Fruit fly (Drosophila melanogaster): ENCODE data around the gene mbf1.
A peak's percentile ranks its signal among the peaks of the same experiment; 100 is the strongest.

The mbf1 gene

DNA sequence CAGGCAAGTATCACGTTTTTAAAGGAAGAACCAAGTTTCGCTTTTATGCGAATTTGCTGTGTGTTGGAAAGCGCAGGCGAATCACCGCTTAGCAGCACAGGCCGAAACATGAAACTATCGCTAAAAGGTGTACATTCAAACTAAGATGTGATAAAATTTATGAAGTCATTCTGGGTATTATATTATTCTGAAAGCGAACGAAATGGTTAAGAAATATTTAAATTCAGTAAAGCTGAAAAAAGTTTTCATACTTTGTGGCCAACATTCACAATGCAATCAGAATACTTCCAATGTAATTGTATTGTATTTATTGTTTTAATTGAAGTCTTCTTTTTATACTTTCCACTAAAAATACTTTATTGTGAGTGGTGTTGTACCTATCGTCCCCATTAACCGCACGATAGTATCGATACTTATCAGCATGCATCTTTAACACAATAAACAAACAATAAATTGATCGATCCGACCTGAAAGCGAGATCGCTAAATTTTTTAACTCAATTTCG lies 7.0 kb downstream of the mbf1 start, which contains the start of gene Smn (continued):
- TF ChIP-seq Dfd (GFP tag; optimal IDR thresholded peaks at IDR 0.05) (no peak), Neu2 (GFP tag; optimal IDR thresholded peaks at IDR 0.05; ENCODE audit: borderline replicate concordance) (peak; percentile 39), ro (GFP tag; IDR thresholded peaks at IDR 0.05) (no peak), Sry-β (GFP tag; optimal IDR thresholded peaks at IDR 0.05) (peak; percentile 3), br (optimal IDR thresholded peaks at IDR 0.05) (no peak), CG3163 (GFP tag; optimal IDR thresholded peaks at IDR 0.05) (no peak), pita (GFP tag; optimal IDR thresholded peaks at IDR 0.05) (no peak), E2f2 (GFP tag; IDR thresholded peaks at IDR 0.05) (peak; percentile 31; the same call in 1 of the 2 replicates), CG6175 (GFP tag; IDR thresholded peaks at IDR 0.05) (no peak), pum (GFP tag; optimal IDR thresholded peaks at IDR 0.05) (peak; percentile 43), btn (GFP tag; optimal IDR thresholded peaks at IDR 0.05) (no peak), BtbVII (GFP tag; optimal IDR thresholded peaks at IDR 0.05) (no peak), Taf1 (GFP tag; IDR thresholded peaks at IDR 0.05) (no peak), sqz (GFP tag; optimal IDR thresholded peaks at IDR 0.05) (no peak), CG13894 (tag; optimal IDR thresholded peaks at IDR 0.05) (peak; percentile 27), CG11696 (GFP tag; IDR thresholded peaks at IDR 0.05) (no peak), CG10959 (GFP tag; IDR thresholded peaks at IDR 0.05) (no peak), bsh (GFP tag; optimal IDR thresholded peaks at IDR 0.05) (peak in 1 of 2 experiments; percentile 30), CG31365 (tag; optimal IDR thresholded peaks at IDR 0.05) (no peak), CG14014 (GFP tag; IDR thresholded peaks at IDR 0.05) (no peak), CG10209 (GFP tag; optimal IDR thresholded peaks at IDR 0.05) (peak; percentile 24), CHES-1-like (GFP tag; optimal IDR thresholded peaks at IDR 0.05) (peak; percentile 78), CG18476 (GFP tag; optimal IDR thresholded peaks at IDR 0.05) (peak; percentile 18), emc (GFP tag; optimal IDR thresholded peaks at IDR 0.05) (no peak), Meics (GFP tag; optimal IDR thresholded peaks at IDR 0.05) (peak; percentile 52), HLH4C (GFP tag; IDR thresholded peaks at IDR 0.05; ENCODE audit: partially characterized antibody) (peak; percentile 81), CG2199 (GFP tag; IDR thresholded peaks at IDR 0.05) (no peak), CG18262 (tag; optimal IDR thresholded peaks at IDR 0.05) (peak; percentile 36), dpn (GFP tag; optimal IDR thresholded peaks at IDR 0.05) (peak; percentile 39 to 58), tin (GFP tag; optimal IDR thresholded peaks at IDR 0.05) (peak; percentile 44), YL-1 (GFP tag; optimal IDR thresholded peaks at IDR 0.05) (peak; percentile 17), CG9932 (GFP tag; IDR thresholded peaks at IDR 0.05) (peak; percentile 71), CG12391 (tag; optimal IDR thresholded peaks at IDR 0.05) (peak; percentile 61), TFAM (GFP tag; optimal IDR thresholded peaks at IDR 0.05) (no peak), klu (GFP tag; IDR thresholded peaks at IDR 0.05) (no peak), org-1 (GFP tag; optimal IDR thresholded peaks at IDR 0.05) (peak; percentile 1), knrl (GFP tag; IDR thresholded peaks at IDR 0.05; ENCODE audit: partially characterized antibody) (peak; percentile 86), CG2202 (tag; optimal IDR thresholded peaks at IDR 0.05) (no peak), Dll (GFP tag; IDR thresholded peaks at IDR 0.05; ENCODE audit: partially characterized antibody) (peak; percentile 91), sisA (GFP tag; IDR thresholded peaks at IDR 0.05) (0 out of 2 replicates have a peak, but pooled peaks have one; percentile 11), Fer2 (tag; optimal IDR thresholded peaks at IDR 0.05) (no peak), NC2α (GFP tag; optimal IDR thresholded peaks at IDR 0.05) (no peak), stwl (tag; optimal IDR thresholded peaks at IDR 0.05) (peak; percentile 69), CG11560 (tag; IDR thresholded peaks at IDR 0.05) (no peak), Xbp1 (GFP tag; optimal IDR thresholded peaks at IDR 0.05) (peak; percentile 65), zfh2 (GFP tag; optimal IDR thresholded peaks at IDR 0.05) (peak; percentile 71), CG13123 (GFP tag; optimal IDR thresholded peaks at IDR 0.05) (no peak), GATAe (GFP tag; conservative IDR thresholded peaks at IDR 0.05) (no peak), dmrt99B (tag; optimal IDR thresholded peaks at IDR 0.05) (peak; percentile 49), Kr (GFP tag; optimal IDR thresholded peaks at IDR 0.05) (no peak), CG8765 (GFP tag; IDR thresholded peaks at IDR 0.05) (no peak)

All from whole organism, embryonic.